Fruit fly (Drosophila melanogaster) whole organism, adult: ENCODE results near the gene CG4629.

Source experiments
- CG11617 ChIP-seq: fragments of 200-800 bp; sonication (Bioruptor generic); optimal IDR thresholded peaks from 2 replicates; lab custom pipeline; 2017; ENCODE audit warnings: mild to moderate bottlenecking, missing biosample characterization, missing genetic modification reagents, missing genetic modification characterization
- CG12768 ChIP-seq: fragments of 200-800 bp; sonication (Bioruptor generic); optimal IDR thresholded peaks from 2 replicates; lab custom pipeline; 2017; ENCODE audit warnings: missing biosample characterization, missing genetic modification characterization, mild to moderate bottlenecking, moderate library complexity, missing genetic modification reagents
- CG14711 ChIP-seq: fragments of 200-800 bp; sonication (Bioruptor generic); optimal IDR thresholded peaks from 2 replicates; lab custom pipeline; 2018; ENCODE audit warnings: missing biosample characterization, mild to moderate bottlenecking, missing genetic modification characterization, moderate library complexity
- CG1620 ChIP-seq: fragments of 200-800 bp; sonication (Bioruptor generic); optimal IDR thresholded peaks from 2 replicates; lab custom pipeline; 2016; ENCODE audit warnings: missing biosample characterization, missing genetic modification characterization
- CG7045 ChIP-seq: fragments of 200-800 bp; sonication (Bioruptor generic); optimal IDR thresholded peaks from 2 replicates; lab custom pipeline; 2017; ENCODE audit warnings: missing biosample characterization, mild to moderate bottlenecking, missing genetic modification characterization
- CG7101 ChIP-seq: fragments of 200-800 bp; sonication (Bioruptor generic); optimal IDR thresholded peaks from 2 replicates; lab custom pipeline; 2018; ENCODE audit warnings: missing biosample characterization, mild to moderate bottlenecking, missing genetic modification characterization, moderate library complexity
- Clk ChIP-seq: fragments of 200-800 bp; sonication (Bioruptor generic); optimal IDR thresholded peaks from 2 replicates; lab custom pipeline; 2017; ENCODE audit warnings: missing biosample characterization, missing genetic modification characterization
- Mnt ChIP-seq: fragments of 200-800 bp; sonication (Bioruptor generic); optimal IDR thresholded peaks from 2 replicates; lab custom pipeline; 2016; ENCODE audit warnings: missing biosample characterization, mild to moderate bottlenecking, missing genetic modification characterization
- bab1 ChIP-seq: fragments of 200-800 bp; sonication (Bioruptor generic); optimal IDR thresholded peaks from 3 replicates; lab custom pipeline; 2019; ENCODE audit warnings: missing biosample characterization, mild to moderate bottlenecking, missing genetic modification characterization, moderate library complexity
- cic ChIP-seq: fragments of 200-800 bp; sonication (Bioruptor generic); optimal IDR thresholded peaks from 2 replicates; lab custom pipeline; 2017; ENCODE audit warnings: missing biosample characterization, mild to moderate bottlenecking, missing genetic modification characterization, moderate library complexity
- cnc ChIP-seq, 2 experiments: fragments of >200 bp; optimal IDR thresholded peaks; 2 replicates each; lab custom pipeline; 2017
- kay ChIP-seq: fragments of 200-800 bp; sonication (Bioruptor generic); peaks from one replicate; lab custom pipeline; 2016; ENCODE audit warnings: missing biosample characterization, missing genetic modification characterization, borderline replicate concordance
- toe ChIP-seq: fragments of 200-800 bp; sonication (Bioruptor generic); optimal IDR thresholded peaks from 2 replicates; lab custom pipeline; 2016; ENCODE audit warnings: missing biosample characterization, missing genetic modification characterization

DNA sequence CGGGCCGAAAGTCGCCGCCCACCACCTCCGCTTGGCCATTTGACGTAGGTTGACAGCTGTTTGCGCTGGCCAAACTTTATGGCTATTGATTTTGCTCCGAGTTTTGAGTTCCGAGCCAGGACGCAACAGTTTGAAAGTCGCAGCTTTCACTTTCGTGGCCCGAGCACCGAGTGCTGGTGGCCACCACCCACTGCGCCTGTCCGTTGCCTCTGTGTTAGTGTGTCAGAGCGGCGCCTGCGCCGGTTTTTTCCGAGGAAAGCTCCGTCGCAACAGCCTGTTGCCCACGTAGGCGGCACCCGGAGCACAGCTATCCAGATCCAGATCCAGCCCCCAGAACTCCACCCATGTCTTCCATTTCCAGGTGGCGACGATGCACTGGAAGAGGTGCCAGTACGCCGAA lies 53.5 kb downstream of the CG4629 start:
- no peak for TF ChIP-seq cnc (optimal IDR thresholded peaks at IDR 0.05; lab: Kevin White, UChicago)
- no peak for TF ChIP-seq CG12768 (GFP tag; lab: Kevin White, UChicago)
- peak; percentile 7 for TF ChIP-seq cic
- TF ChIP-seq CG7045: no peak
- TF ChIP-seq Clk (GFP tag; lab: Kevin White, UChicago): no peak
- no peak for TF ChIP-seq Mnt
- no peak for TF ChIP-seq bab1 (GFP tag; lab: Kevin White, UChicago)
- no peak for TF ChIP-seq CG14711 (tag; lab: Kevin White, UChicago)
- TF ChIP-seq kay (GFP tag; lab: Kevin White, UChicago): no peak
- no peak for TF ChIP-seq CG1620 (GFP tag; lab: Kevin White, UChicago)
- no peak for TF ChIP-seq toe
- no peak for TF ChIP-seq CG11617 (GFP tag; lab: Kevin White, UChicago)
- TF ChIP-seq CG7101 (tag; lab: Kevin White, UChicago): no peak
